Fruit fly (Drosophila melanogaster) whole organism, embryonic: Measurements from ENCODE around the gene heix.
A peak's percentile ranks its signal among the peaks of the same experiment; 100 is the strongest.

Experiments
- Antp ChIP-seq: fragments of 200-800 bp; sonication (Bioruptor generic); optimal IDR thresholded peaks from 3 replicates; lab custom pipeline; 2016; ENCODE audit warnings: missing biosample characterization, missing genetic modification characterization
- B-H2 ChIP-seq: fragments of 200-800 bp; sonication (Bioruptor generic); optimal IDR thresholded peaks from 2 replicates; lab custom pipeline; 2018; ENCODE audit warnings: missing biosample characterization, mild to moderate bottlenecking, missing genetic modification characterization
- Bdp1 ChIP-seq: fragments of 200-800 bp; sonication (Bioruptor generic); optimal IDR thresholded peaks from 3 replicates; lab custom pipeline; 2016; ENCODE audit warnings: missing biosample characterization, missing genetic modification characterization
- CG10267 ChIP-seq: fragments of 200-800 bp; sonication (Bioruptor generic); optimal IDR thresholded peaks from 2 replicates; lab custom pipeline; 2018; ENCODE audit warnings: missing biosample characterization, mild to moderate bottlenecking, missing genetic modification characterization, moderate library complexity
- CG11247 ChIP-seq: fragments of 200-800 bp; sonication (Bioruptor generic); IDR thresholded peaks from 2 replicates; pipeline ENCODE4 v1.3.6; 2022; ENCODE audit warnings: missing biosample characterization, missing genetic modification characterization
- CG12071 ChIP-seq: fragments of 200-800 bp; sonication (Bioruptor generic); optimal IDR thresholded peaks from 3 replicates; lab custom pipeline; 2018; ENCODE audit warnings: missing biosample characterization, mild to moderate bottlenecking, missing genetic modification characterization
- CG12104 ChIP-seq: fragments of 200-800 bp; sonication (Bioruptor generic); optimal IDR thresholded peaks from 3 replicates; lab custom pipeline; 2016; ENCODE audit warnings: missing biosample characterization, missing genetic modification characterization
- CG13296 ChIP-seq: fragments of 200-800 bp; sonication (Bioruptor generic); optimal IDR thresholded peaks from 3 replicates; lab custom pipeline; 2018; ENCODE audit warnings: missing biosample characterization, mild to moderate bottlenecking, missing genetic modification characterization
- CG13894 ChIP-seq: fragments of 200-800 bp; sonication (Bioruptor generic); optimal IDR thresholded peaks from 3 replicates; lab custom pipeline; 2018; ENCODE audit warnings: missing biosample characterization, mild to moderate bottlenecking, missing genetic modification characterization, moderate library complexity
- CG14014 ChIP-seq: fragments of 200-800 bp; sonication (Bioruptor generic); IDR thresholded peaks from 2 replicates; pipeline ENCODE4 v1.3.6; 2022; ENCODE audit warnings: missing biosample characterization, missing genetic modification characterization
- CG14710 ChIP-seq: fragments of 200-800 bp; sonication (Bioruptor generic); optimal IDR thresholded peaks from 3 replicates; lab custom pipeline; 2019; ENCODE audit warnings: missing biosample characterization, mild to moderate bottlenecking, missing genetic modification characterization, moderate library complexity
- CG15479 ChIP-seq: fragments of 200-800 bp; sonication (Bioruptor generic); optimal IDR thresholded peaks from 3 replicates; lab custom pipeline; 2019; ENCODE audit warnings: missing biosample characterization, mild to moderate bottlenecking, missing genetic modification characterization, moderate library complexity
- CG15514 ChIP-seq: fragments of 200-800 bp; sonication (Bioruptor generic); optimal IDR thresholded peaks from 3 replicates; lab custom pipeline; 2017; ENCODE audit warnings: missing biosample characterization, missing genetic modification characterization, mild to moderate bottlenecking, moderate library complexity, missing genetic modification reagents
- CG17612 ChIP-seq: fragments of 200-800 bp; sonication (Bioruptor generic); IDR thresholded peaks from 2 replicates; pipeline ENCODE4 v1.3.6; 2022; ENCODE audit warnings: missing biosample characterization, missing genetic modification characterization
- CG18011 ChIP-seq: fragments of 200-800 bp; sonication (Bioruptor generic); optimal IDR thresholded peaks from 2 replicates; lab custom pipeline; 2017; ENCODE audit warnings: missing biosample characterization, missing genetic modification characterization, mild to moderate bottlenecking, moderate library complexity, missing genotype
- CG18262 ChIP-seq: fragments of 200-800 bp; optimal IDR thresholded peaks from 3 replicates; lab custom pipeline; 2019; ENCODE audit warnings: missing biosample characterization, mild to moderate bottlenecking, missing genetic modification characterization, moderate library complexity
- CG34224 ChIP-seq: fragments of 200-800 bp; sonication (Bioruptor generic); IDR thresholded peaks from 3 replicates; pipeline ENCODE4 v1.3.6; 2022; ENCODE audit warnings: missing biosample characterization, missing genetic modification characterization; ENCODE audit not compliant: partially characterized antibody
- CG3838 ChIP-seq: fragments of 200-800 bp; sonication (Bioruptor generic); optimal IDR thresholded peaks from 3 replicates; lab custom pipeline; 2016; ENCODE audit warnings: missing biosample characterization, missing genetic modification characterization
- CG4424 ChIP-seq: fragments of 200-800 bp; sonication (Bioruptor generic); optimal IDR thresholded peaks from 3 replicates; lab custom pipeline; 2016; ENCODE audit warnings: missing biosample characterization, missing genetic modification characterization
- CG6272 ChIP-seq: fragments of 200-800 bp; sonication (Bioruptor generic); IDR thresholded peaks from 2 replicates; pipeline ENCODE4 v1.3.6; 2022; ENCODE audit warnings: missing biosample characterization, missing genetic modification characterization
- CG6654 ChIP-seq: fragments of 200-800 bp; sonication (Bioruptor generic); optimal IDR thresholded peaks from 2 replicates; lab custom pipeline; 2017; ENCODE audit warnings: missing biosample characterization, mild to moderate bottlenecking, missing genetic modification characterization
- CG6765 ChIP-seq: fragments of 200-800 bp; sonication (Bioruptor generic); optimal IDR thresholded peaks from 3 replicates; lab custom pipeline; 2017; ENCODE audit warnings: missing biosample characterization, mild to moderate bottlenecking, missing genetic modification characterization
- CG8478 ChIP-seq: fragments of >200 bp; optimal IDR thresholded peaks from 2 replicates; lab custom pipeline; 2018
- CG8765 ChIP-seq: fragments of 200-800 bp; sonication (Bioruptor generic); IDR thresholded peaks from 2 replicates; pipeline ENCODE4 v1.3.6; 2022; ENCODE audit warnings: missing biosample characterization, missing genetic modification characterization
- CrebB ChIP-seq: fragments of 200-800 bp; sonication (Bioruptor generic); optimal IDR thresholded peaks from 3 replicates; lab custom pipeline; 2018; ENCODE audit warnings: missing biosample characterization, mild to moderate bottlenecking, missing genetic modification characterization
- Dbx ChIP-seq: fragments of 200-800 bp; sonication (Bioruptor generic); IDR thresholded peaks from 3 replicates; pipeline ENCODE4 v1.3.6; 2022; ENCODE audit warnings: missing biosample characterization, missing genetic modification characterization
- Deaf1 ChIP-seq: fragments of 200-800 bp; optimal IDR thresholded peaks from 3 replicates; lab custom pipeline; 2019; ENCODE audit warnings: missing biosample characterization, mild to moderate bottlenecking, missing genetic modification characterization, moderate library complexity
- E2f2 ChIP-seq: fragments of 200-800 bp; sonication (Bioruptor generic); IDR thresholded peaks from 2 replicates; pipeline ENCODE4 v1.3.6; 2022; ENCODE audit warnings: missing biosample characterization, missing genetic modification characterization
- HLH3B ChIP-seq: fragments of 200-800 bp; sonication (Bioruptor generic); IDR thresholded peaks from 2 replicates; pipeline ENCODE4 v1.3.6; 2022; ENCODE audit warnings: missing biosample characterization, missing genetic modification characterization
- Hey ChIP-seq: fragments of 200-800 bp; sonication (Bioruptor generic); optimal IDR thresholded peaks from 3 replicates; lab custom pipeline; 2018; ENCODE audit warnings: missing biosample characterization, mild to moderate bottlenecking, missing genetic modification characterization
- MESR4 ChIP-seq: fragments of 200-800 bp; sonication (Bioruptor generic); optimal IDR thresholded peaks from 2 replicates; lab custom pipeline; 2018; ENCODE audit warnings: missing biosample characterization, mild to moderate bottlenecking, missing genetic modification characterization, moderate library complexity
- Nf-YC ChIP-seq: fragments of 200-800 bp; optimal IDR thresholded peaks from 3 replicates; lab custom pipeline; 2019; ENCODE audit warnings: missing biosample characterization, mild to moderate bottlenecking, missing genetic modification characterization, moderate library complexity
- Sox102F ChIP-seq: fragments of 200-800 bp; sonication (Bioruptor generic); optimal IDR thresholded peaks from 2 replicates; lab custom pipeline; 2018; ENCODE audit warnings: missing biosample characterization, mild to moderate bottlenecking, missing genetic modification characterization, moderate library complexity
- Stat92E ChIP-seq, 3 experiments: fragments of >200 bp in 2 of 3; fragments of 200-800 bp in 1 of 3; sonication (Bioruptor generic) in 1 of 3; optimal IDR thresholded peaks; 2 replicates each; lab custom pipeline; 2017 to 2019; ENCODE audit warnings: missing biosample characterization in 3 of 3, missing genetic modification characterization in 3 of 3, mild to moderate bottlenecking in 1 of 3, moderate library complexity in 1 of 3
- ash1 ChIP-seq: fragments of 200-800 bp; sonication (Bioruptor generic); optimal IDR thresholded peaks from 2 replicates; lab custom pipeline; 2018; ENCODE audit warnings: missing biosample characterization, mild to moderate bottlenecking, missing genetic modification characterization
- cwo ChIP-seq: fragments of 200-800 bp; sonication (Bioruptor generic); optimal IDR thresholded peaks from 3 replicates; lab custom pipeline; 2017; ENCODE audit warnings: missing biosample characterization, missing genetic modification characterization, mild to moderate bottlenecking, moderate library complexity, missing genetic modification reagents
- dan ChIP-seq: fragments of 200-800 bp; sonication (Bioruptor generic); IDR thresholded peaks from 2 replicates; pipeline ENCODE4 v1.3.6; 2022; ENCODE audit warnings: missing biosample characterization, missing genetic modification characterization
- dati ChIP-seq: fragments of 200-800 bp; sonication (Bioruptor generic); IDR thresholded peaks from 2 replicates; pipeline ENCODE4 v1.3.6; 2022; ENCODE audit warnings: missing biosample characterization, missing genetic modification characterization
- dimm ChIP-seq: fragments of 200-800 bp; sonication (Bioruptor generic); IDR thresholded peaks from 2 replicates; pipeline ENCODE4 v1.3.6; 2022; ENCODE audit warnings: missing biosample characterization, missing genetic modification characterization
- eve ChIP-seq, 2 experiments: fragments of >200 bp; optimal IDR thresholded peaks; 2 replicates each; lab custom pipeline; 2017; ENCODE audit warnings: missing biosample characterization in 2 of 2, missing genetic modification characterization in 2 of 2
- exex ChIP-seq: fragments of 200-800 bp; sonication (Bioruptor generic); optimal IDR thresholded peaks from 4 replicates; lab custom pipeline; 2018; ENCODE audit warnings: missing biosample characterization, mild to moderate bottlenecking, missing genetic modification characterization, moderate library complexity
- gsb ChIP-seq: fragments of 200-800 bp; sonication (Bioruptor generic); IDR thresholded peaks from 2 replicates; pipeline ENCODE4 v1.3.6; 2022; ENCODE audit warnings: missing biosample characterization, missing genetic modification characterization
- lov ChIP-seq, 2 experiments: fragments of 200-800 bp in 1 of 2; fragments of >200 bp in 1 of 2; sonication (Bioruptor generic) in 1 of 2; IDR thresholded peaks in 1 of 2; optimal IDR thresholded peaks in 1 of 2; 2 replicates in 1 of 2; 3 replicates in 1 of 2; pipeline versions ENCODE4 v1.3.6 to Lab custom; 2017 to 2022; ENCODE audit warnings: missing biosample characterization in 1 of 2, missing genetic modification characterization in 1 of 2
- mirr ChIP-seq: fragments of 200-800 bp; sonication (Bioruptor generic); optimal IDR thresholded peaks from 3 replicates; lab custom pipeline; 2018; ENCODE audit warnings: missing biosample characterization, mild to moderate bottlenecking, missing genetic modification characterization
- mld ChIP-seq: fragments of 200-800 bp; sonication (Bioruptor generic); IDR thresholded peaks from 3 replicates; pipeline ENCODE4 v1.3.6; 2022; ENCODE audit warnings: missing biosample characterization, missing genetic modification characterization; ENCODE audit not compliant: partially characterized antibody
- sd ChIP-seq: fragments of 200-800 bp; sonication (Bioruptor generic); optimal IDR thresholded peaks from 3 replicates; lab custom pipeline; 2018; ENCODE audit warnings: missing biosample characterization, mild to moderate bottlenecking, missing genetic modification characterization, moderate library complexity
- tap ChIP-seq: fragments of 200-800 bp; optimal IDR thresholded peaks from 3 replicates; lab custom pipeline; 2019; ENCODE audit warnings: missing biosample characterization, mild to moderate bottlenecking, missing genetic modification characterization, moderate library complexity
- tgo ChIP-seq: fragments of 200-800 bp; sonication (Bioruptor generic); IDR thresholded peaks from 3 replicates; pipeline ENCODE4 v1.3.6; 2022; ENCODE audit warnings: missing biosample characterization, missing genetic modification characterization
- tio ChIP-seq: fragments of 200-800 bp; sonication (Bioruptor generic); optimal IDR thresholded peaks from 2 replicates; lab custom pipeline; 2017; ENCODE audit warnings: missing biosample characterization, missing genetic modification characterization, inconsistent platforms

heix gene

DNA sequence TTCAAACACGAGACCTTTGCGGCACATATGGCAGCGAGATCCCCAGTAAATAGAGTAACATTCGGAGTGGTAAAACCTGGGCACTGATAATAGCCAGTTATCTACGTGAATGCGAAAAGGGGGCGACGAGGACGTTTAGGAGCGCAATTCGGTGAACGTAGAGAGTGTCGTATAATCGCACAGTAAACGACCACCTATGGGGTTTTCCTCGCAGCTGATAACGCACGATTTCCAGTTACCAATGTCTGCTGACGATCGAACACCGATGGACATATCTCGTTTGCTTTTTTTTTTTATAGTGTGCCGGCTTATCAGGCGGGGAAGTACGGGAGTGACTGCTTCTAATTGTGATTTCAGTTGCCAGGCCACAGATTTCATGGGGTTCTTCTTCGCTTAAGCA lies 20.1 kb upstream of the heix start (continued):
- no peak for TF ChIP-seq tio (GFP tag; lab: Kevin White, UChicago)
- no peak for TF ChIP-seq Dbx (GFP tag; lab: Robert Waterston, UW)
- no peak for TF ChIP-seq CG18011
- no peak for TF ChIP-seq CG8765 (GFP tag; lab: Robert Waterston, UW)
- TF ChIP-seq mirr: peak; percentile 90
- peak; percentile 4 for TF ChIP-seq Deaf1 (tag; lab: Kevin White, UChicago)
- no peak for TF ChIP-seq eve (GFP tag; optimal IDR thresholded peaks at IDR 0.05; lab: Kevin White, UChicago)
- peak; percentile 34 for TF ChIP-seq sd (tag; lab: Kevin White, UChicago)
- TF ChIP-seq mld (GFP tag; lab: Robert Waterston, UW): no peak
- TF ChIP-seq CG15514 (GFP tag; lab: Kevin White, UChicago): peak; percentile 2
- TF ChIP-seq dimm: no peak
- TF ChIP-seq Bdp1 (GFP tag; lab: Kevin White, UChicago): no peak
- no peak for TF ChIP-seq tap (tag; lab: Kevin White, UChicago)
- TF ChIP-seq Nf-YC: no peak
- peak; percentile 22 for TF ChIP-seq Hey (tag; lab: Kevin White, UChicago)
- peak; percentile 95 for TF ChIP-seq cwo (GFP tag; lab: Kevin White, UChicago)
- peak; percentile 87 for TF ChIP-seq exex
- no peak for TF ChIP-seq CG12071 (GFP tag; lab: Kevin White, UChicago)
- TF ChIP-seq Sox102F: no peak
- TF ChIP-seq dan: no peak
- no peak for TF ChIP-seq Stat92E (GFP tag; optimal IDR thresholded peaks at IDR 0.05; lab: Kevin White, UChicago)
- no peak for TF ChIP-seq E2f2 (GFP tag; lab: Robert Waterston, UW)
- TF ChIP-seq ash1 (GFP tag; lab: Kevin White, UChicago): no peak

DNA sequence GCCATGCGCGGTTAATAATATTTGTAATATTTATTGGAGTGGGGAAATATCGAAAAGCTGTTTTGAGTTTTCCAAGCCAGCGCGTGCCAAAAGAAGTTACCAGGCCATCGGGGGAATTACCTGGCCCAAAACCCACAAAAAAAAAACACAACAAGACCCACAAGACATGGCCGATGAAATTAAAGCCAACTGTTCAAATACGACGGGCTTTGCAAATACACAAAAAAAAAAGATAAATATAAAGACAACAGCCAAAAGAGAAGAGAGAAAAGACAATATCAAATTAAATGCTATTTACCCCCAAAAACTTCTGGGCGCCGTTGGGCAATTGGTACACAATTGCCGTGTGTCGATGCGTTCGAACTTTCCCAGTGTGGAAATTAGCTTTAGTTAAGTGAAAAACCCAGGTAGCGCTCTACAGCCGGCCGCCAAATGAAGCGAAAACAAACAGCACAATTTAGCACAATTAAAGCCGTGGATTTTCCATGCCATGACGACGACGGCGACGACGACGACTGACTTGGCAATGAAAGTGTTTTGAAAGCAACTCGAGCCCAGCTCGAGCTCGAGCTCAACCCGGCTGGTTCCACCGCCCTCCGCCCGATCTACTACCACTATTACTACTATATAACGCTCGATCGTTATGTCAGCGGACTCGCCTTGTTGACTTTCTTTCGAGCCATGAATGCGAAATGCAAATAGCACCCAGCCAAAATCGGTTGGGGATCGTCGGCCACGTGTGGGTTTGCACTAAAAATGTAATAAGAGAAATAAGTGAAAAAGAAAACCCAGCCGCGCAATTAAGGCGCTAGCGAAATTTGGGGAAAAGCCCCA lies 18.3 kb upstream of the heix start:
- TF ChIP-seq CG10267 (tag; lab: Kevin White, UChicago) (no peak), CG34224 (GFP tag; lab: Robert Waterston, UW) (no peak), CG4424 (GFP tag; lab: Kevin White, UChicago) (no peak), gsb (GFP tag; lab: Robert Waterston, UW) (no peak; the same call in 1 of the 2 replicates), B-H2 (GFP tag; lab: Kevin White, UChicago) (peak; percentile 58), CG6654 (GFP tag; lab: Kevin White, UChicago) (no peak), CG6272 (GFP tag; lab: Robert Waterston, UW) (no peak), dati (GFP tag; lab: Robert Waterston, UW) (no peak), CG13894 (tag; lab: Kevin White, UChicago) (peak; percentile 4), lov (optimal IDR thresholded peaks at IDR 0.05; lab: Kevin White, UChicago) (no peak), lov (GFP tag; IDR thresholded peaks at IDR 0.05; lab: Robert Waterston, UW) (no peak; the same call in 2 of the 3 replicates), HLH3B (GFP tag; lab: Robert Waterston, UW) (peak; percentile 57; the same call in 1 of the 2 replicates), CG12104 (GFP tag; lab: Kevin White, UChicago) (peak; percentile 17), CG11247 (GFP tag; lab: Robert Waterston, UW) (peak; percentile 51), mld (GFP tag; lab: Robert Waterston, UW) (no peak), CG14710 (no peak), Antp (GFP tag; lab: Kevin White, UChicago) (no peak), MESR4 (GFP tag; lab: Kevin White, UChicago) (no peak), CG6765 (GFP tag; lab: Kevin White, UChicago) (peak; percentile 50), CG17612 (GFP tag; lab: Robert Waterston, UW) (no peak), CG15479 (GFP tag; lab: Kevin White, UChicago) (no peak), CG14014 (GFP tag; lab: Robert Waterston, UW) (peak; percentile 60; the same call in 1 of the 2 replicates), CrebB (tag; lab: Kevin White, UChicago) (peak; percentile 43), CG18262 (tag; lab: Kevin White, UChicago) (no peak), CG8478 (no peak), tgo (GFP tag; lab: Robert Waterston, UW) (no peak), CG3838 (GFP tag; lab: Kevin White, UChicago) (peak; percentile 44), CG13296 (GFP tag; lab: Kevin White, UChicago) (peak; percentile 66)
